Worm (Caenorhabditis elegans) whole organism, L1 larva: ENCODE measurements around the gene F23A7.4.

Experiments
- aha-1 ChIP-seq: fragments of 150-350 bp; optimal IDR thresholded peaks from 2 replicates; lab custom pipeline; 2014; ENCODE audit warnings: missing biosample characterization, missing genetic modification characterization
- dpl-1 ChIP-seq, 3 experiments: fragments of 150-350 bp in 2 of 3; sonication (generic microtip) in 1 of 3; optimal IDR thresholded peaks; 2 replicates each; lab custom pipeline; 2014 to 2017; ENCODE audit warnings: missing biosample characterization in 3 of 3, missing genetic modification characterization in 3 of 3, missing genetic modification reagents in 3 of 3
- elt-2 ChIP-seq: sonication (generic microtip); optimal IDR thresholded peaks from 2 replicates; lab custom pipeline; 2016; ENCODE audit warnings: missing genetic modification characterization, mild to moderate bottlenecking, inconsistent platforms, missing compliant biosample characterization, missing genetic modification reagents
- fkh-10 ChIP-seq: sonication (generic microtip); optimal IDR thresholded peaks from 2 replicates; lab custom pipeline; 2017; ENCODE audit warnings: missing biosample characterization, missing genetic modification reagents, missing genetic modification characterization
- fkh-8 ChIP-seq: sonication (generic microtip); optimal IDR thresholded peaks from 2 replicates; lab custom pipeline; 2016; ENCODE audit warnings: mild to moderate bottlenecking, missing genetic modification characterization, missing compliant biosample characterization
- fos-1 ChIP-seq: fragments of 150-350 bp; optimal IDR thresholded peaks from 2 replicates; lab custom pipeline; 2014; ENCODE audit warnings: missing biosample characterization, missing genetic modification characterization
- grh-1 ChIP-seq: fragments of 200-800 bp; sonication (Bioruptor generic); IDR thresholded peaks from 2 replicates; pipeline ENCODE4 v1.3.6; 2022; ENCODE audit warnings: missing genetic modification reagents, missing genetic modification characterization, missing compliant biosample characterization
- irx-1 ChIP-seq: sonication (generic microtip); optimal IDR thresholded peaks from 2 replicates; lab custom pipeline; 2016; ENCODE audit warnings: missing genetic modification characterization, missing compliant biosample characterization
- lin-15B ChIP-seq: fragments of 150-350 bp; sonication (generic microtip); optimal IDR thresholded peaks from 3 replicates; lab custom pipeline; 2014; ENCODE audit warnings: missing biosample characterization, missing genetic modification characterization
- lin-39 ChIP-seq: fragments of 150-350 bp; optimal IDR thresholded peaks from 2 replicates; lab custom pipeline; 2014; ENCODE audit warnings: missing biosample characterization, missing genetic modification reagents, missing genetic modification characterization
- nhr-76 ChIP-seq: sonication (generic microtip); optimal IDR thresholded peaks from 2 replicates; lab custom pipeline; 2017; ENCODE audit warnings: missing biosample characterization, missing genetic modification characterization
- pqm-1 ChIP-seq: sonication (generic microtip); optimal IDR thresholded peaks from 3 replicates; lab custom pipeline; 2017; ENCODE audit warnings: missing biosample characterization, missing genetic modification characterization
- tbx-2 ChIP-seq: sonication (generic microtip); optimal IDR thresholded peaks from 2 replicates; lab custom pipeline; 2016; ENCODE audit warnings: missing genetic modification characterization, missing compliant biosample characterization
- unc-62 ChIP-seq: fragments of 150-350 bp; optimal IDR thresholded peaks from 2 replicates; lab custom pipeline; 2014; ENCODE audit warnings: missing biosample characterization, missing genetic modification reagents, missing genetic modification characterization

- TF ChIP-seq elt-2 (tag; lab: Kevin White, UChicago) (no peak), tbx-2 (no peak), grh-1 (no peak), fos-1 (tag; lab: Kevin White, UChicago) (no peak), irx-1 (tag; lab: Kevin White, UChicago) (no peak), lin-39 (no peak), pqm-1 (tag; lab: Kevin White, UChicago) (no peak), fkh-8 (no peak), unc-62 (GFP tag; lab: Kevin White, UChicago) (no peak), aha-1 (no peak), nhr-76 (tag; lab: Kevin White, UChicago) (no peak), dpl-1 (GFP tag; optimal IDR thresholded peaks at IDR 0.05; lab: Kevin White, UChicago) (no peak), fkh-10 (GFP tag; lab: Kevin White, UChicago) (no peak), lin-15B (tag; lab: Kevin White, UChicago) (no peak)
Observed at ce11 chrX:16208667-16209066, 3.7 kb upstream of the F23A7.4 start.
